Fruit fly (Drosophila melanogaster) whole organism, pupa: Measurements from ENCODE around the gene Hinfp.

ENCODE experiments used
- CG10348 ChIP-seq: fragments of 200-800 bp; sonication (Bioruptor generic); IDR thresholded peaks from 2 replicates; pipeline ENCODE4 v1.3.6; 2022; ENCODE audit warnings: missing biosample characterization, missing genetic modification characterization
- CG12605 ChIP-seq: fragments of 200-800 bp; sonication (Bioruptor generic); IDR thresholded peaks from 2 replicates; pipeline ENCODE4 v1.3.6; 2022; ENCODE audit warnings: missing biosample characterization, missing genetic modification characterization
- CG13204 ChIP-seq: fragments of 200-800 bp; sonication (Bioruptor generic); optimal IDR thresholded peaks from 2 replicates; lab custom pipeline; 2018; ENCODE audit warnings: missing biosample characterization, mild to moderate bottlenecking, missing genetic modification characterization, moderate library complexity
- CG14655 ChIP-seq: fragments of 200-800 bp; sonication (Bioruptor generic); optimal IDR thresholded peaks from 3 replicates; lab custom pipeline; 2017; ENCODE audit warnings: mild to moderate bottlenecking, missing biosample characterization, missing genetic modification reagents, missing genetic modification characterization
- CG15710 ChIP-seq: fragments of 200-800 bp; sonication (Bioruptor generic); optimal IDR thresholded peaks from 2 replicates; lab custom pipeline; 2018; ENCODE audit warnings: missing biosample characterization, mild to moderate bottlenecking, missing genetic modification characterization, moderate library complexity
- CG17806 ChIP-seq: fragments of 200-800 bp; sonication (Bioruptor generic); optimal IDR thresholded peaks from 2 replicates; lab custom pipeline; 2018; ENCODE audit warnings: missing biosample characterization, mild to moderate bottlenecking, missing genetic modification characterization, moderate library complexity
- CG32121 ChIP-seq: fragments of 200-800 bp; sonication (Bioruptor generic); IDR thresholded peaks from 2 replicates; pipeline ENCODE4 v1.3.6; 2022; ENCODE audit warnings: missing biosample characterization, missing genetic modification characterization
- CG34367 ChIP-seq: fragments of 200-800 bp; sonication (Bioruptor generic); optimal IDR thresholded peaks from 2 replicates; lab custom pipeline; 2018; ENCODE audit warnings: missing biosample characterization, mild to moderate bottlenecking, missing genetic modification characterization
- CG4496 ChIP-seq: fragments of 200-800 bp; sonication (Bioruptor generic); IDR thresholded peaks from 3 replicates; pipeline ENCODE4 v1.3.6; 2022; ENCODE audit warnings: missing biosample characterization, missing genetic modification characterization
- CG8159 ChIP-seq: fragments of 200-800 bp; sonication (Bioruptor generic); optimal IDR thresholded peaks from 3 replicates; lab custom pipeline; 2018; ENCODE audit warnings: missing biosample characterization, mild to moderate bottlenecking, missing genetic modification characterization, moderate library complexity
- CG8301 ChIP-seq: fragments of 200-800 bp; sonication (Bioruptor generic); optimal IDR thresholded peaks from 2 replicates; lab custom pipeline; 2018; ENCODE audit warnings: missing biosample characterization, mild to moderate bottlenecking, missing genetic modification characterization
- CG9948 ChIP-seq: fragments of 200-800 bp; sonication (Bioruptor generic); optimal IDR thresholded peaks from 2 replicates; lab custom pipeline; 2018; ENCODE audit warnings: missing biosample characterization, mild to moderate bottlenecking, missing genetic modification characterization, moderate library complexity
- D1 ChIP-seq: fragments of 200-800 bp; sonication (Bioruptor generic); optimal IDR thresholded peaks from 2 replicates; lab custom pipeline; 2018; ENCODE audit warnings: missing biosample characterization, mild to moderate bottlenecking, missing genetic modification characterization, moderate library complexity
- EcR ChIP-seq: fragments of 200-800 bp; sonication (Bioruptor generic); optimal IDR thresholded peaks from 3 replicates; lab custom pipeline; 2019; ENCODE audit warnings: missing biosample characterization, missing genetic modification characterization, mild to moderate bottlenecking, moderate library complexity, missing genetic modification reagents
- Ets98B ChIP-seq: fragments of 200-800 bp; sonication (Bioruptor generic); IDR thresholded peaks from 2 replicates; pipeline ENCODE4 v1.3.6; 2022; ENCODE audit warnings: missing biosample characterization, missing genetic modification characterization
- Pif1A ChIP-seq: fragments of 200-800 bp; sonication (Bioruptor generic); optimal IDR thresholded peaks from 3 replicates; lab custom pipeline; 2016; ENCODE audit warnings: missing biosample characterization, missing genetic modification characterization
- Pif1B ChIP-seq: fragments of 200-800 bp; sonication (Bioruptor generic); optimal IDR thresholded peaks from 3 replicates; lab custom pipeline; 2016; ENCODE audit warnings: missing biosample characterization, missing genetic modification characterization
- Snoo ChIP-seq: fragments of 200-800 bp; sonication (Bioruptor generic); optimal IDR thresholded peaks from 3 replicates; lab custom pipeline; 2017; ENCODE audit warnings: missing biosample characterization, mild to moderate bottlenecking, missing genetic modification characterization, inconsistent platforms
- fd96Ca ChIP-seq: fragments of 200-800 bp; sonication (Bioruptor generic); IDR thresholded peaks from 3 replicates; pipeline ENCODE4 v1.3.6; 2022; ENCODE audit warnings: missing biosample characterization, missing genetic modification characterization
- gl ChIP-seq: fragments of 200-800 bp; sonication (Bioruptor generic); optimal IDR thresholded peaks from 2 replicates; lab custom pipeline; 2018; ENCODE audit warnings: missing biosample characterization, mild to moderate bottlenecking, missing genetic modification characterization
- rn ChIP-seq: fragments of 200-800 bp; sonication (Bioruptor generic); IDR thresholded peaks from 2 replicates; pipeline ENCODE4 v1.3.6; 2022; ENCODE audit warnings: missing biosample characterization, missing genetic modification characterization

Gene Hinfp

DNA sequence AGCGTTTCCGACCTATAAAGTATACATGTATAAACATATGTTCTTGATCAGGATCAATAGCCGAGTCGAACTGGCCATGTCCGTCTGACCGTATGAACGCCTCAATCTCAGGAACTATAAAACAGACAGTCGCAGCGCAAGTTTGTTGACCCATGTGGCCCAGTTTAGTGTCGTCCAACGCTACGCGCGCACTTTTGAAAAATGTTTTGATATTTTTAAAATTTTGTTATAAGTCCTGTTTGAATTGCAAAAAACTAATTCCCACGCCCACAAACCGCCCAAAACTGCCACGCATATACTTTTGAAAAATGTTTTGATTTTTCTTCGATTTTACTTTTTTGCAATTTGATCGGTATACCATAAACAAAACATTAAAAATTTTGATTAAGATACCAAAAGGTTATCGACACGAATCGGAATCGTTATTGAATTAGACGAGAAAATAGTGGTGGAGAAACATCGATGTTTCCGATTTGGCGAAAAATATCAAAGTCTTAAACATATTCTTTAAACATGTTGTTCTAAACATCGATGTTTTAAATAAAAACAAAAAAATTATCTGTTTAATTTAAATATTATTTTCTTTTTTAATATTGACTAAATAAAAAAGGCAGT, 21.2 kb downstream of the Hinfp start:
- peak; percentile 92 for TF ChIP-seq EcR (GFP tag; lab: Kevin White, UChicago)
- no peak for TF ChIP-seq Pif1B (GFP tag; lab: Kevin White, UChicago)
- TF ChIP-seq CG12605 (GFP tag; lab: Robert Waterston, UW), result 0 out of 2 replicates have a peak, but pooled peaks have one; percentile 9
- TF ChIP-seq, all 21 proteins: peak for 2

- TF ChIP-seq Ets98B (GFP tag; lab: Robert Waterston, UW) (peak; percentile 17; the same call in 1 of the 2 replicates), EcR (GFP tag; lab: Kevin White, UChicago) (peak; percentile 16), CG34367 (tag; lab: Kevin White, UChicago) (no peak)
Measured at dm6 chrX:647056-647627, 21.8 kb downstream of the Hinfp start, which contains the start of gene Roc1a. Gene Roc1a (plus strand): TSS chrX:647304.

DNA sequence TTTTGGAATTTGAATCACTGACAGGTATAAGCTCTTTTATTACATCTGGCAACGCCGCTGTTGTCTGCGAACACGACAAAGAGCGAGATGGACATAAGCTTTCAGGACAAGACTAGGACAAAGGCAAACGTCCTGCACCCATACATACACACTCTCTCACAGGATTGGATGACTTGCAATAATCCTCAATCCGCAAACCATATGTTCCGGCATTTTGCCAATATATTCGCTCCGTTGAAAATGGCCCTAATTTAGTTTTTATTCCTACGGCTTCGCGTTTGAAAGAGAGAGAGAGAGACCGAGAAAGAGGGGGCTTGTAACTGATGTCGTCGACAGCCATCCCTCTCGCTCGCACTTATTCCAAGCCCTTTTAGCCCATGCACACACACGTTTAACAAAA, 28.9 kb downstream of the Hinfp start:
- TF ChIP-seq EcR (GFP tag; lab: Kevin White, UChicago) (peak; percentile 47), CG14655 (GFP tag; lab: Kevin White, UChicago) (no peak)

DNA sequence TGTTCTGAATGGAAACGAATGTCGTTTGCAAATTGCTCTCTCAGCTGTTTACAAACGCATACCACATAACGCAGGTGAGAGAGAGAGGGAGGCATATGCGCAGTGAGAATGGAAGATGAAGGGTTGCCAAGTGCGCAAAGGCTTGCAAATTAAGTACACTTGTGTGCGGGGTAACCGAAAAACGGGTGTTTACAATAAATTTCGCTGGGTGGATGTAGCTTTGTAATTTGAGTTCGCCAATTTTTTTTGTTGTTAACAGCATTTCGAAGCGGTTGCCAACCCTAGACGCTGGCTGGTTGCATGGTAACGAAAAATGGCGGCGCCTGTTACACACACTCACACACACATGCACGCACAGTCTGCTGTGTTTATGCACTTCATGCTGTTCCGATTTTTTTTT, 29.6 kb downstream of the Hinfp start:
- peak; percentile 91 for TF ChIP-seq CG17806 (tag; lab: Kevin White, UChicago)
- peak; percentile 97 for TF ChIP-seq CG12605 (GFP tag; lab: Robert Waterston, UW)
- TF ChIP-seq CG8301 (tag; lab: Kevin White, UChicago), result peak; percentile 93
- TF ChIP-seq Pif1A, result peak; percentile 95
- peak; percentile 94 for TF ChIP-seq Pif1B (GFP tag; lab: Kevin White, UChicago)
- TF ChIP-seq CG34367 (tag; lab: Kevin White, UChicago), result peak; percentile 94
- peak; percentile 94 for TF ChIP-seq CG15710 (tag; lab: Kevin White, UChicago)
- peak; percentile 87 for TF ChIP-seq CG9948 (tag; lab: Kevin White, UChicago)
- TF ChIP-seq EcR (GFP tag; lab: Kevin White, UChicago), result no peak
- peak; percentile 99 for TF ChIP-seq CG4496 (GFP tag; lab: Robert Waterston, UW)
- TF ChIP-seq CG10348, result peak; percentile 88
- peak; percentile 90 for TF ChIP-seq CG8159 (tag; lab: Kevin White, UChicago)
- TF ChIP-seq fd96Ca, result peak; percentile 99
- TF ChIP-seq Snoo (tag; lab: Kevin White, UChicago), result peak; percentile 95
- peak; percentile 98 for TF ChIP-seq CG32121
- peak; percentile 89 for TF ChIP-seq gl (tag; lab: Kevin White, UChicago)
- no peak for TF ChIP-seq D1 (tag; lab: Kevin White, UChicago)
- no peak for TF ChIP-seq CG14655 (GFP tag; lab: Kevin White, UChicago)
- TF ChIP-seq rn (GFP tag; lab: Robert Waterston, UW), result peak; percentile 91
- no peak for TF ChIP-seq CG13204 (GFP tag; lab: Kevin White, UChicago)
- peak; percentile 99 for TF ChIP-seq Ets98B (GFP tag; lab: Robert Waterston, UW)

dm6 chrX:655492-656379, 30.4 kb downstream of the Hinfp start, which contains the start of the genes Hmt4-20 and SkpA:
Gene Hmt4-20 (minus strand): TSS chrX:656033.
Gene SkpA (plus strand): TSS chrX:656114.
- TF ChIP-seq EcR (GFP tag; lab: Kevin White, UChicago) (no peak), CG32121 (no peak), CG34367 (tag; lab: Kevin White, UChicago) (no peak), CG14655 (GFP tag; lab: Kevin White, UChicago) (no peak), CG4496 (GFP tag; lab: Robert Waterston, UW) (no peak), CG12605 (GFP tag; lab: Robert Waterston, UW) (no peak), Snoo (tag; lab: Kevin White, UChicago) (no peak), Pif1A (no peak), Ets98B (GFP tag; lab: Robert Waterston, UW) (no peak), CG10348 (no peak), CG15710 (tag; lab: Kevin White, UChicago) (no peak), rn (GFP tag; lab: Robert Waterston, UW) (no peak), gl (tag; lab: Kevin White, UChicago) (no peak)

- TF ChIP-seq CG8301 (tag; lab: Kevin White, UChicago) (no peak), fd96Ca (no peak), Pif1B (GFP tag; lab: Kevin White, UChicago) (no peak), EcR (GFP tag; lab: Kevin White, UChicago) (no peak)
Measured at dm6 chrX:656380-656925, 31.1 kb downstream of the Hinfp start.
